Worm (Caenorhabditis elegans) whole organism, young adult: ENCODE measurements around the gene capg-2.

ENCODE experiments used
- B0336.3 ChIP-seq: fragments of 200-800 bp; sonication (Bioruptor generic); IDR thresholded peaks from 2 replicates; pipeline ENCODE4 v1.3.6; 2022; ENCODE audit warnings: missing genetic modification characterization, missing compliant biosample characterization
- C17E4.6 ChIP-seq: fragments of 200-800 bp; sonication (Bioruptor generic); IDR thresholded peaks from 2 replicates; pipeline ENCODE4 v1.3.6; 2022; ENCODE audit warnings: missing genetic modification reagents, missing genetic modification characterization, missing compliant biosample characterization
- F10E7.11 ChIP-seq: sonication (generic microtip); optimal IDR thresholded peaks from 2 replicates; lab custom pipeline; 2017; ENCODE audit warnings: mild to moderate bottlenecking, missing genetic modification characterization, moderate library complexity, missing compliant biosample characterization
- F33H1.4 ChIP-seq: fragments of 200-800 bp; sonication (Bioruptor generic); IDR thresholded peaks from 2 replicates; pipeline ENCODE4 v1.3.6; 2022; ENCODE audit warnings: missing genetic modification reagents, missing genetic modification characterization, missing compliant biosample characterization
- F49E8.2 ChIP-seq: sonication (generic microtip); optimal IDR thresholded peaks from 3 replicates; lab custom pipeline; 2017; ENCODE audit warnings: missing genetic modification characterization, mild to moderate bottlenecking, missing compliant biosample characterization, antibody characterized with exemption, moderate library complexity; ENCODE audit not compliant: insufficient read depth
- F52B5.7 ChIP-seq: sonication (generic microtip); optimal IDR thresholded peaks from 2 replicates; lab custom pipeline; 2016; ENCODE audit warnings: mild to moderate bottlenecking, missing genetic modification characterization, missing compliant biosample characterization
- F55B11.4 ChIP-seq: sonication (generic microtip); optimal IDR thresholded peaks from 2 replicates; lab custom pipeline; 2016; ENCODE audit warnings: missing compliant biosample characterization, missing genetic modification characterization, borderline replicate concordance; ENCODE audit not compliant: insufficient read depth
- F57A8.1 ChIP-seq: fragments of 200-800 bp; sonication (Bioruptor generic); optimal IDR thresholded peaks from 2 replicates; lab custom pipeline; 2018; ENCODE audit warnings: mild to moderate bottlenecking, missing genetic modification characterization, moderate library complexity, missing compliant biosample characterization
- K11D2.4 ChIP-seq: fragments of 200-800 bp; sonication (Bioruptor generic); IDR thresholded peaks from 2 replicates; pipeline ENCODE4 v1.3.6; 2022; ENCODE audit warnings: missing genetic modification reagents, missing genetic modification characterization, missing compliant biosample characterization
- Y53G8AR.9 ChIP-seq: fragments of 200-800 bp; sonication (Bioruptor generic); conservative IDR thresholded peaks from 2 replicates; pipeline ENCODE4 v1.3.6; 2022; ENCODE audit warnings: missing genetic modification reagents, missing genetic modification characterization, missing compliant biosample characterization
- Y56A3A.18 ChIP-seq: fragments of 200-800 bp; sonication (Bioruptor generic); IDR thresholded peaks from 2 replicates; pipeline ENCODE4 v1.3.6; 2022; ENCODE audit warnings: missing genetic modification reagents, missing genetic modification characterization, missing compliant biosample characterization
- Y79H2A.3 ChIP-seq: fragments of 200-800 bp; sonication (Bioruptor generic); conservative IDR thresholded peaks from 2 replicates; pipeline ENCODE4 v1.3.6; 2022; ENCODE audit warnings: missing genetic modification reagents, missing genetic modification characterization, missing compliant biosample characterization
- ZK185.1 ChIP-seq: sonication (generic microtip); optimal IDR thresholded peaks from 2 replicates; lab custom pipeline; 2016; ENCODE audit warnings: mild to moderate bottlenecking, missing genetic modification characterization, missing compliant biosample characterization; ENCODE audit not compliant: poor library complexity, severe bottlenecking
- akir-1 ChIP-seq: fragments of 200-800 bp; sonication (Bioruptor generic); optimal IDR thresholded peaks from 2 replicates; lab custom pipeline; 2018; ENCODE audit warnings: mild to moderate bottlenecking, missing genetic modification characterization, moderate library complexity, missing compliant biosample characterization
- attf-5 ChIP-seq: fragments of 200-800 bp; sonication (Bioruptor generic); optimal IDR thresholded peaks from 2 replicates; lab custom pipeline; 2018; ENCODE audit warnings: mild to moderate bottlenecking, missing genetic modification characterization, missing compliant biosample characterization
- ccch-3 ChIP-seq: fragments of 200-800 bp; sonication (Bioruptor generic); optimal IDR thresholded peaks from 2 replicates; lab custom pipeline; 2018; ENCODE audit warnings: mild to moderate bottlenecking, missing genetic modification characterization, missing compliant biosample characterization
- cebp-2 ChIP-seq: fragments of 200-800 bp; sonication (Bioruptor generic); IDR thresholded peaks from 2 replicates; pipeline ENCODE4 v1.3.6; 2022; ENCODE audit warnings: missing genetic modification characterization, missing compliant biosample characterization
- ceh-100 ChIP-seq: fragments of 200-800 bp; sonication (Bioruptor generic); IDR thresholded peaks from 2 replicates; pipeline ENCODE4 v1.3.6; 2022; ENCODE audit warnings: missing genetic modification reagents, missing genetic modification characterization, missing compliant biosample characterization
- dpff-1 ChIP-seq: sonication (generic microtip); optimal IDR thresholded peaks from 2 replicates; lab custom pipeline; 2017; ENCODE audit warnings: mild to moderate bottlenecking, missing genetic modification characterization, missing compliant biosample characterization
- egl-18 ChIP-seq: fragments of 200-800 bp; sonication (Bioruptor generic); IDR thresholded peaks from 2 replicates; pipeline ENCODE4 v1.3.6; 2022; ENCODE audit warnings: missing genetic modification reagents, missing genetic modification characterization, missing compliant biosample characterization
- egrh-3 ChIP-seq: fragments of 200-800 bp; sonication (Bioruptor generic); IDR thresholded peaks from 2 replicates; pipeline ENCODE4 v1.3.6; 2022; ENCODE audit warnings: missing genetic modification reagents, missing genetic modification characterization, missing compliant biosample characterization
- him-1 ChIP-seq: sonication (generic microtip); optimal IDR thresholded peaks from 2 replicates; lab custom pipeline; 2016; ENCODE audit warnings: missing genotype, missing genetic modification reagents, missing genetic modification characterization, missing compliant biosample characterization
- let-607 ChIP-seq, 2 experiments: fragments of 200-800 bp in 1 of 2; sonication (Bioruptor generic) in 1 of 2; sonication (generic microtip) in 1 of 2; optimal IDR thresholded peaks; 2 replicates each; lab custom pipeline; 2016 to 2018; ENCODE audit warnings: mild to moderate bottlenecking in 2 of 2, missing compliant biosample characterization in 2 of 2, missing genetic modification characterization in 2 of 2, moderate library complexity in 2 of 2, missing genotype in 1 of 2
- lir-1 ChIP-seq: fragments of 200-800 bp; sonication (Bioruptor generic); conservative IDR thresholded peaks from 2 replicates; pipeline ENCODE4 v1.3.6; 2022; ENCODE audit warnings: missing genetic modification reagents, missing genetic modification characterization, missing compliant biosample characterization
- madf-6 ChIP-seq: fragments of 200-800 bp; sonication (Bioruptor generic); IDR thresholded peaks from 2 replicates; pipeline ENCODE4 v1.3.6; 2022; ENCODE audit warnings: missing genetic modification reagents, missing genetic modification characterization, missing compliant biosample characterization
- madf-8 ChIP-seq: fragments of 200-800 bp; sonication (Bioruptor generic); conservative IDR thresholded peaks from 2 replicates; pipeline ENCODE4 v1.3.6; 2022; ENCODE audit warnings: missing genetic modification reagents, missing genetic modification characterization, missing compliant biosample characterization
- mel-28 ChIP-seq: sonication (generic microtip); optimal IDR thresholded peaks from 2 replicates; lab custom pipeline; 2016; ENCODE audit warnings: borderline replicate concordance, mild to moderate bottlenecking, missing genetic modification characterization, missing compliant biosample characterization
- mxl-1 ChIP-seq: sonication (generic microtip); optimal IDR thresholded peaks from 2 replicates; lab custom pipeline; 2016; ENCODE audit warnings: missing genetic modification characterization, missing compliant biosample characterization
- nfya-1 ChIP-seq: sonication (generic microtip); optimal IDR thresholded peaks from 2 replicates; lab custom pipeline; 2017; ENCODE audit warnings: antibody characterized with exemption, missing compliant biosample characterization, missing genetic modification characterization, borderline replicate concordance; ENCODE audit not compliant: insufficient read depth
- nhr-120 ChIP-seq: fragments of 200-800 bp; sonication (Bioruptor generic); IDR thresholded peaks from 2 replicates; pipeline ENCODE4 v1.3.6; 2022; ENCODE audit warnings: missing genetic modification characterization, missing compliant biosample characterization
- nhr-179 ChIP-seq: sonication (generic microtip); optimal IDR thresholded peaks from 2 replicates; lab custom pipeline; 2016; ENCODE audit warnings: mild to moderate bottlenecking, missing genetic modification characterization, missing compliant biosample characterization
- pbrm-1 ChIP-seq: fragments of 200-800 bp; sonication (Bioruptor generic); IDR thresholded peaks from 2 replicates; pipeline ENCODE4 v1.3.6; 2022; ENCODE audit warnings: missing genetic modification reagents, missing genetic modification characterization, missing compliant biosample characterization
- pha-4 ChIP-seq: fragments of 150-350 bp; sonication (generic microtip); optimal IDR thresholded peaks from 2 replicates; lab custom pipeline; 2014; ENCODE audit warnings: missing biosample characterization, missing genetic modification reagents, missing genetic modification characterization
- rcor-1 ChIP-seq: fragments of 200-800 bp; sonication (Bioruptor generic); IDR thresholded peaks from 2 replicates; pipeline ENCODE4 v1.3.6; 2022; ENCODE audit warnings: missing genetic modification reagents, missing genetic modification characterization, missing compliant biosample characterization
- repo-1 ChIP-seq: sonication (generic microtip); optimal IDR thresholded peaks from 2 replicates; lab custom pipeline; 2017; ENCODE audit warnings: mild to moderate bottlenecking, missing genetic modification characterization, missing compliant biosample characterization
- rpc-1 ChIP-seq, 2 experiments: fragments of 150-350 bp in 1 of 2; sonication (generic microtip) in 1 of 2; optimal IDR thresholded peaks; 2 replicates each; lab custom pipeline; 2014 to 2018; ENCODE audit warnings: missing biosample characterization in 1 of 2, missing genetic modification characterization in 1 of 2, missing genetic modification reagents in 1 of 2, missing genotype in 1 of 2
- snpc-1.1 ChIP-seq: sonication (generic microtip); optimal IDR thresholded peaks from 2 replicates; lab custom pipeline; 2017; ENCODE audit warnings: missing genetic modification characterization, mild to moderate bottlenecking, missing compliant biosample characterization, antibody characterized with exemption, moderate library complexity, missing genotype, missing genetic modification reagents; ENCODE audit not compliant: insufficient read depth
- snpc-3.4 ChIP-seq: sonication (generic microtip); optimal IDR thresholded peaks from 2 replicates; lab custom pipeline; 2017; ENCODE audit warnings: missing genetic modification characterization, mild to moderate bottlenecking, missing compliant biosample characterization, antibody characterized with exemption, moderate library complexity, missing genotype, missing genetic modification reagents
- snpc-4 ChIP-seq, 5 experiments: fragments of 150-350 bp in 1 of 5; sonication (generic microtip) in 4 of 5; optimal IDR thresholded peaks; 2 replicates each; lab custom pipeline; 2014 to 2018; ENCODE audit warnings: missing genetic modification characterization in 5 of 5, missing biosample characterization in 3 of 5, antibody characterized with exemption in 2 of 5, mild to moderate bottlenecking in 2 of 5, missing compliant biosample characterization in 2 of 5, missing genotype in 2 of 5, moderate library complexity in 2 of 5, missing genetic modification reagents in 1 of 5
- tbx-9 ChIP-seq: sonication (generic microtip); optimal IDR thresholded peaks from 2 replicates; lab custom pipeline; 2016; ENCODE audit warnings: borderline replicate concordance, missing genetic modification characterization, inconsistent platforms, missing compliant biosample characterization
- unc-62 ChIP-seq: fragments of 150-350 bp; optimal IDR thresholded peaks from 2 replicates; lab custom pipeline; 2014; ENCODE audit warnings: missing biosample characterization, missing genetic modification reagents, missing genetic modification characterization
- ztf-18 ChIP-seq: sonication (generic microtip); optimal IDR thresholded peaks from 2 replicates; lab custom pipeline; 2016; ENCODE audit warnings: missing genotype, mild to moderate bottlenecking, missing genetic modification characterization, missing compliant biosample characterization
- ztf-25 ChIP-seq: fragments of 200-800 bp; sonication (Bioruptor generic); IDR thresholded peaks from 2 replicates; pipeline ENCODE4 v1.3.6; 2022; ENCODE audit warnings: missing genetic modification reagents, missing genetic modification characterization, missing compliant biosample characterization
- ztf-26 ChIP-seq: sonication (generic microtip); optimal IDR thresholded peaks from 2 replicates; lab custom pipeline; 2017; ENCODE audit warnings: missing genetic modification characterization, missing compliant biosample characterization
- ztf-28 ChIP-seq: fragments of 200-800 bp; sonication (Bioruptor generic); IDR thresholded peaks from 2 replicates; pipeline ENCODE4 v1.3.6; 2022; ENCODE audit warnings: missing genetic modification reagents, missing genetic modification characterization, missing compliant biosample characterization

The capg-2 gene

DNA sequence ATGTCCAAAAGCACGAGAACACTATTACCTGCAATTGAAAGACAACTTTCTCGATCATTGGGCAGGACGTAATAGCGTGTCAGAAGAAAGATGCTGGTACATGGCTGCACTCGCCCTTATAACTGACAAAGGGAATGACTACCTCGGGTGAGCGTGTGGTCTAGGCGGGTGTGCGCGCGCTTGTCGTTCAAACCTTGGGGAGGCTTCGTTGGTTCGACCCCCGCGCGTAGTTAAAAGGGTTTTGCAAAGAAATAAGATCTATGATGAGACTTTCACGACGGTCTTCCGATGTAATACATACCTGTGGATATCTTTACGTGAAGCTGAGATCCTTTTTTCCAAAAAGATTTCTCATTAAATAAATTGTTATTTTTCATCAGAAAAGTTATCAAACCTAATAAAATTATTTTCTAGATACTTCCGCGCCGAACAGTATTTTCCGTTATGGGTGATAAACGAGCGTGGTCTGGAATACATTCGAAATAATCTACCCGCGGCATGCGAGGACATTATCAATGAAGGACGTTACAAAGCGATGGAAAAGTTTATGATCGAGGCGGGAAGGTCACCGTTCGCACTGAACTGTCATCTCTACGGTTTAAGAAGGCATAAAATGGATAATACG is 31.9 kb downstream of the capg-2 start:
- peak; percentile 89 for TF ChIP-seq akir-1
- TF ChIP-seq mel-28 (tag; lab: Kevin White, UChicago), result peak; percentile 93
- TF ChIP-seq dpff-1 (tag; lab: Kevin White, UChicago), result peak; percentile 99
- TF ChIP-seq snpc-4 (GFP tag; optimal IDR thresholded peaks at IDR 0.05; lab: Kevin White, UChicago), result peak; percentile 87
- TF ChIP-seq snpc-4 (tag; optimal IDR thresholded peaks at IDR 0.05; lab: Kevin White, UChicago), result peak in 3 of 4 experiments; percentile 83 to 87 (median 86)
- peak; percentile 96 for TF ChIP-seq Y53G8AR.9 (GFP tag; lab: Robert Waterston, UW)
- TF ChIP-seq ceh-100 (GFP tag; lab: Robert Waterston, UW), result peak; percentile 86
- TF ChIP-seq him-1, result peak; percentile 99
- TF ChIP-seq F10E7.11, result peak; percentile 100
- TF ChIP-seq madf-6, result peak; percentile 92
- TF ChIP-seq ztf-28, result peak; percentile 97
- peak; percentile 100 for TF ChIP-seq cebp-2
- TF ChIP-seq tbx-9, result peak; percentile 99
- peak; percentile 100 for TF ChIP-seq F57A8.1 (GFP tag; lab: Kevin White, UChicago)
- TF ChIP-seq rcor-1, result peak; percentile 98
- peak; percentile 82 for TF ChIP-seq egrh-3
- no peak for TF ChIP-seq pha-4 (tag; lab: Kevin White, UChicago)
- TF ChIP-seq ZK185.1 (tag; lab: Kevin White, UChicago), result peak; percentile 96
- TF ChIP-seq K11D2.4 (GFP tag; lab: Robert Waterston, UW), result peak; percentile 93
- TF ChIP-seq Y56A3A.18 (GFP tag; lab: Robert Waterston, UW), result peak; percentile 99
- TF ChIP-seq snpc-3.4 (tag; lab: Kevin White, UChicago), result peak; percentile 91
- TF ChIP-seq mxl-1 (tag; lab: Kevin White, UChicago), result peak; percentile 99
- TF ChIP-seq B0336.3 (GFP tag; lab: Robert Waterston, UW), result peak; percentile 99
- TF ChIP-seq let-607 (tag; optimal IDR thresholded peaks at IDR 0.05; lab: Kevin White, UChicago), result peak; percentile 84 to 90
- TF ChIP-seq nfya-1, result no peak
- peak; percentile 81 for TF ChIP-seq madf-8 (GFP tag; lab: Robert Waterston, UW)
- TF ChIP-seq attf-5 (GFP tag; lab: Kevin White, UChicago), result peak; percentile 97
- TF ChIP-seq Y79H2A.3 (GFP tag; lab: Robert Waterston, UW), result peak; percentile 96
- peak; percentile 100 for TF ChIP-seq nhr-120 (GFP tag; lab: Robert Waterston, UW)
- TF ChIP-seq lir-1, result peak; percentile 78; the same call in 1 of the 2 replicates
- peak; percentile 86 for TF ChIP-seq snpc-1.1 (tag; lab: Kevin White, UChicago)
- peak; percentile 90 for TF ChIP-seq nhr-179 (tag; lab: Kevin White, UChicago)
- peak; percentile 98 for TF ChIP-seq ztf-25 (GFP tag; lab: Robert Waterston, UW)
- peak; percentile 100 for TF ChIP-seq rpc-1 (optimal IDR thresholded peaks at IDR 0.05; lab: Kevin White, UChicago)
- peak; percentile 100 for TF ChIP-seq rpc-1 (tag; optimal IDR thresholded peaks at IDR 0.05; lab: Kevin White, UChicago)
- peak; percentile 91 for TF ChIP-seq ztf-18 (tag; lab: Kevin White, UChicago)
- peak; percentile 90 for TF ChIP-seq pbrm-1 (GFP tag; lab: Robert Waterston, UW)
- TF ChIP-seq unc-62 (GFP tag; lab: Kevin White, UChicago), result no peak
- peak; percentile 99 for TF ChIP-seq repo-1 (tag; lab: Kevin White, UChicago)
- TF ChIP-seq F49E8.2, result peak; percentile 80
- peak; percentile 98 for TF ChIP-seq ccch-3 (GFP tag; lab: Kevin White, UChicago)
- TF ChIP-seq F52B5.7 (tag; lab: Kevin White, UChicago), result peak; percentile 100
- TF ChIP-seq C17E4.6 (GFP tag; lab: Robert Waterston, UW), result peak; percentile 96
- TF ChIP-seq F55B11.4, result peak; percentile 58
- TF ChIP-seq egl-18, result peak; percentile 99
- TF ChIP-seq F33H1.4 (GFP tag; lab: Robert Waterston, UW), result peak; percentile 74
- TF ChIP-seq ztf-26 (tag; lab: Kevin White, UChicago), result peak; percentile 95
